Fruit fly (Drosophila melanogaster) whole organism, pupa: ENCODE measurements around the gene CG31817.

Source experiments
- CG10348 ChIP-seq: fragments of 200-800 bp; sonication (Bioruptor generic); IDR thresholded peaks from 2 replicates; pipeline ENCODE4 v1.3.6; 2022; ENCODE audit warnings: missing biosample characterization, missing genetic modification characterization
- CG12605 ChIP-seq: fragments of 200-800 bp; sonication (Bioruptor generic); IDR thresholded peaks from 2 replicates; pipeline ENCODE4 v1.3.6; 2022; ENCODE audit warnings: missing biosample characterization, missing genetic modification characterization
- CG13204 ChIP-seq: fragments of 200-800 bp; sonication (Bioruptor generic); optimal IDR thresholded peaks from 2 replicates; lab custom pipeline; 2018; ENCODE audit warnings: missing biosample characterization, mild to moderate bottlenecking, missing genetic modification characterization, moderate library complexity
- CG14655 ChIP-seq: fragments of 200-800 bp; sonication (Bioruptor generic); optimal IDR thresholded peaks from 3 replicates; lab custom pipeline; 2017; ENCODE audit warnings: mild to moderate bottlenecking, missing biosample characterization, missing genetic modification reagents, missing genetic modification characterization
- CG15710 ChIP-seq: fragments of 200-800 bp; sonication (Bioruptor generic); optimal IDR thresholded peaks from 2 replicates; lab custom pipeline; 2018; ENCODE audit warnings: missing biosample characterization, mild to moderate bottlenecking, missing genetic modification characterization, moderate library complexity
- CG17806 ChIP-seq: fragments of 200-800 bp; sonication (Bioruptor generic); optimal IDR thresholded peaks from 2 replicates; lab custom pipeline; 2018; ENCODE audit warnings: missing biosample characterization, mild to moderate bottlenecking, missing genetic modification characterization, moderate library complexity
- CG32121 ChIP-seq: fragments of 200-800 bp; sonication (Bioruptor generic); IDR thresholded peaks from 2 replicates; pipeline ENCODE4 v1.3.6; 2022; ENCODE audit warnings: missing biosample characterization, missing genetic modification characterization
- CG34367 ChIP-seq: fragments of 200-800 bp; sonication (Bioruptor generic); optimal IDR thresholded peaks from 2 replicates; lab custom pipeline; 2018; ENCODE audit warnings: missing biosample characterization, mild to moderate bottlenecking, missing genetic modification characterization
- CG4496 ChIP-seq: fragments of 200-800 bp; sonication (Bioruptor generic); IDR thresholded peaks from 3 replicates; pipeline ENCODE4 v1.3.6; 2022; ENCODE audit warnings: missing biosample characterization, missing genetic modification characterization
- CG8159 ChIP-seq: fragments of 200-800 bp; sonication (Bioruptor generic); optimal IDR thresholded peaks from 3 replicates; lab custom pipeline; 2018; ENCODE audit warnings: missing biosample characterization, mild to moderate bottlenecking, missing genetic modification characterization, moderate library complexity
- CG8301 ChIP-seq: fragments of 200-800 bp; sonication (Bioruptor generic); optimal IDR thresholded peaks from 2 replicates; lab custom pipeline; 2018; ENCODE audit warnings: missing biosample characterization, mild to moderate bottlenecking, missing genetic modification characterization
- CG9948 ChIP-seq: fragments of 200-800 bp; sonication (Bioruptor generic); optimal IDR thresholded peaks from 2 replicates; lab custom pipeline; 2018; ENCODE audit warnings: missing biosample characterization, mild to moderate bottlenecking, missing genetic modification characterization, moderate library complexity
- D1 ChIP-seq: fragments of 200-800 bp; sonication (Bioruptor generic); optimal IDR thresholded peaks from 2 replicates; lab custom pipeline; 2018; ENCODE audit warnings: missing biosample characterization, mild to moderate bottlenecking, missing genetic modification characterization, moderate library complexity
- EcR ChIP-seq: fragments of 200-800 bp; sonication (Bioruptor generic); optimal IDR thresholded peaks from 3 replicates; lab custom pipeline; 2019; ENCODE audit warnings: missing biosample characterization, missing genetic modification characterization, mild to moderate bottlenecking, moderate library complexity, missing genetic modification reagents
- Ets98B ChIP-seq: fragments of 200-800 bp; sonication (Bioruptor generic); IDR thresholded peaks from 2 replicates; pipeline ENCODE4 v1.3.6; 2022; ENCODE audit warnings: missing biosample characterization, missing genetic modification characterization
- Pif1A ChIP-seq: fragments of 200-800 bp; sonication (Bioruptor generic); optimal IDR thresholded peaks from 3 replicates; lab custom pipeline; 2016; ENCODE audit warnings: missing biosample characterization, missing genetic modification characterization
- Pif1B ChIP-seq: fragments of 200-800 bp; sonication (Bioruptor generic); optimal IDR thresholded peaks from 3 replicates; lab custom pipeline; 2016; ENCODE audit warnings: missing biosample characterization, missing genetic modification characterization
- Snoo ChIP-seq: fragments of 200-800 bp; sonication (Bioruptor generic); optimal IDR thresholded peaks from 3 replicates; lab custom pipeline; 2017; ENCODE audit warnings: missing biosample characterization, mild to moderate bottlenecking, missing genetic modification characterization, inconsistent platforms
- fd96Ca ChIP-seq: fragments of 200-800 bp; sonication (Bioruptor generic); IDR thresholded peaks from 3 replicates; pipeline ENCODE4 v1.3.6; 2022; ENCODE audit warnings: missing biosample characterization, missing genetic modification characterization
- gl ChIP-seq: fragments of 200-800 bp; sonication (Bioruptor generic); optimal IDR thresholded peaks from 2 replicates; lab custom pipeline; 2018; ENCODE audit warnings: missing biosample characterization, mild to moderate bottlenecking, missing genetic modification characterization
- rn ChIP-seq: fragments of 200-800 bp; sonication (Bioruptor generic); IDR thresholded peaks from 2 replicates; pipeline ENCODE4 v1.3.6; 2022; ENCODE audit warnings: missing biosample characterization, missing genetic modification characterization

Gene CG31817

dm6 chr2L:16307026-16307703, 30.5 kb downstream of the CG31817 start, which contains the start of the genes CG5861 and Syx5:
CG5861 (minus strand) TSS chr2L:16307298.
Syx5 (plus strand) TSS chr2L:16307346.
- TF ChIP-seq rn (GFP tag; lab: Robert Waterston, UW), result peak; percentile 42; the same call in 1 of the 2 replicates
- peak; percentile 42 for TF ChIP-seq CG15710
- TF ChIP-seq CG17806 (tag; lab: Kevin White, UChicago), result peak; percentile 37
- TF ChIP-seq D1, result no peak
- peak; percentile 12 for TF ChIP-seq CG9948 (tag; lab: Kevin White, UChicago)
- TF ChIP-seq fd96Ca (GFP tag; lab: Robert Waterston, UW), result no peak; the same call in 2 of the 3 replicates
- peak; percentile 57; the same call in 1 of the 2 replicates for TF ChIP-seq CG32121 (GFP tag; lab: Robert Waterston, UW)
- TF ChIP-seq gl (tag; lab: Kevin White, UChicago), result no peak
- TF ChIP-seq CG8159, result no peak
- TF ChIP-seq CG13204 (GFP tag; lab: Kevin White, UChicago), result no peak
- no peak for TF ChIP-seq CG8301
- no peak for TF ChIP-seq CG12605 (GFP tag; lab: Robert Waterston, UW)
- TF ChIP-seq CG10348 (GFP tag; lab: Robert Waterston, UW), result no peak
- TF ChIP-seq Pif1A (GFP tag; lab: Kevin White, UChicago), result no peak
- TF ChIP-seq Ets98B (GFP tag; lab: Robert Waterston, UW), result peak; percentile 60
- TF ChIP-seq CG14655 (GFP tag; lab: Kevin White, UChicago), result no peak
- peak; percentile 29 for TF ChIP-seq Snoo (tag; lab: Kevin White, UChicago)
- TF ChIP-seq CG4496 (GFP tag; lab: Robert Waterston, UW), result no peak
- TF ChIP-seq EcR (GFP tag; lab: Kevin White, UChicago), result peak; percentile 0
- no peak for TF ChIP-seq Pif1B
- TF ChIP-seq CG34367 (tag; lab: Kevin White, UChicago), result no peak

dm6 chr2L:16302773-16303279, 34.9 kb downstream of the CG31817 start, which contains the start of gene GMF:
GMF (minus strand) TSS chr2L:16302954.
- TF ChIP-seq CG15710 (peak; percentile 34), CG12605 (GFP tag; lab: Robert Waterston, UW) (no peak), D1 (peak; percentile 58), CG17806 (tag; lab: Kevin White, UChicago) (no peak), EcR (GFP tag; lab: Kevin White, UChicago) (no peak), Pif1B (no peak), CG4496 (GFP tag; lab: Robert Waterston, UW) (no peak), Snoo (tag; lab: Kevin White, UChicago) (no peak), Pif1A (GFP tag; lab: Kevin White, UChicago) (no peak), fd96Ca (GFP tag; lab: Robert Waterston, UW) (no peak), CG13204 (GFP tag; lab: Kevin White, UChicago) (no peak), CG8159 (no peak)

dm6 chr2L:16299466-16300311, 38.0 kb downstream of the CG31817 start, which contains the start of the genes heix and CG17328:
heix (minus strand) TSS chr2L:16299858.
CG17328 (plus strand) TSS chr2L:16299943.
- TF ChIP-seq Snoo (tag; lab: Kevin White, UChicago) (peak; percentile 64), CG13204 (GFP tag; lab: Kevin White, UChicago) (no peak), rn (GFP tag; lab: Robert Waterston, UW) (0 out of 2 replicates have a peak, but pooled peaks have one; percentile 40), Pif1A (GFP tag; lab: Kevin White, UChicago) (no peak), EcR (GFP tag; lab: Kevin White, UChicago) (no peak), CG10348 (GFP tag; lab: Robert Waterston, UW) (0 out of 2 replicates have a peak, but pooled peaks have one; percentile 16), CG9948 (tag; lab: Kevin White, UChicago) (peak; percentile 59), CG14655 (GFP tag; lab: Kevin White, UChicago) (no peak), CG4496 (GFP tag; lab: Robert Waterston, UW) (peak; percentile 69), CG8301 (peak; percentile 59), CG15710 (peak; percentile 74), gl (tag; lab: Kevin White, UChicago) (no peak), CG34367 (tag; lab: Kevin White, UChicago) (peak; percentile 56), fd96Ca (GFP tag; lab: Robert Waterston, UW) (no peak), CG12605 (GFP tag; lab: Robert Waterston, UW) (no peak), CG17806 (tag; lab: Kevin White, UChicago) (peak; percentile 62), CG8159 (peak; percentile 73), Pif1B (no peak), D1 (no peak), Ets98B (GFP tag; lab: Robert Waterston, UW) (peak; percentile 27; the same call in 1 of the 2 replicates), CG32121 (GFP tag; lab: Robert Waterston, UW) (peak; percentile 14; the same call in 1 of the 2 replicates)

dm6 chr2L:16293703-16294233, 43.9 kb downstream of the CG31817 start, which contains the start of gene Cyp303a1:
Cyp303a1 (plus strand) TSS chr2L:16294183.
- TF ChIP-seq CG34367 (tag; lab: Kevin White, UChicago) (no peak), CG17806 (tag; lab: Kevin White, UChicago) (no peak), D1 (no peak), CG4496 (GFP tag; lab: Robert Waterston, UW) (no peak), CG12605 (GFP tag; lab: Robert Waterston, UW) (no peak), Snoo (tag; lab: Kevin White, UChicago) (no peak), CG32121 (GFP tag; lab: Robert Waterston, UW) (no peak), CG8301 (no peak), EcR (GFP tag; lab: Kevin White, UChicago) (no peak), rn (GFP tag; lab: Robert Waterston, UW) (no peak)
